Fruit fly (Drosophila melanogaster): Measurements from ENCODE around the gene CG4553.

CG4553 gene

dm6 chr3R:25453150-25453680 lies 23.5 kb downstream of the CG4553 start (continued):
- TF ChIP-seq CG6683 (GFP tag; optimal IDR thresholded peaks at IDR 0.05), result no peak
- TF ChIP-seq PHDP (tag; optimal IDR thresholded peaks at IDR 0.05), result peak; percentile 77
- TF ChIP-seq CG4730 (GFP tag; IDR thresholded peaks at IDR 0.05), result no peak
- no peak for TF ChIP-seq Ptx1 (GFP tag; IDR thresholded peaks at IDR 0.05)
- no peak for TF ChIP-seq CG12155 (GFP tag; optimal IDR thresholded peaks at IDR 0.05)
- TF ChIP-seq kni (GFP tag; optimal IDR thresholded peaks at IDR 0.05), result peak; percentile 46
- peak; percentile 3 for TF ChIP-seq cwo (GFP tag; optimal IDR thresholded peaks at IDR 0.05)
- peak; percentile 60 for TF ChIP-seq CG17385 (GFP tag; optimal IDR thresholded peaks at IDR 0.05)
- no peak for TF ChIP-seq Scr (GFP tag; IDR thresholded peaks at IDR 0.05; ENCODE audit: partially characterized antibody)
- peak; percentile 29; the same call in 1 of the 2 replicates for TF ChIP-seq CG10321 (GFP tag; IDR thresholded peaks at IDR 0.05)
- no peak for TF ChIP-seq CG8765 (GFP tag; IDR thresholded peaks at IDR 0.05)
- no peak for TF ChIP-seq amos (GFP tag; IDR thresholded peaks at IDR 0.05; ENCODE audit: partially characterized antibody)
- peak; percentile 19; the same call in 1 of the 3 replicates for TF ChIP-seq CG11695 (GFP tag; IDR thresholded peaks at IDR 0.05)
- TF ChIP-seq bsh (GFP tag; optimal IDR thresholded peaks at IDR 0.05), result peak in 1 of 2 experiments; percentile 11
- TF ChIP-seq sqz (GFP tag; optimal IDR thresholded peaks at IDR 0.05), result peak; percentile 72
- TF ChIP-seq sens (GFP tag), result peak; percentile 92
- TF ChIP-seq Hey (tag; optimal IDR thresholded peaks at IDR 0.05), result peak; percentile 11
- TF ChIP-seq gcm2 (GFP tag; optimal IDR thresholded peaks at IDR 0.05), result no peak
- peak; percentile 27 for TF ChIP-seq ftz-f1 (GFP tag; optimal IDR thresholded peaks at IDR 0.05)
- peak; percentile 57 for TF ChIP-seq exex (tag; optimal IDR thresholded peaks at IDR 0.05)
- peak; percentile 33 for TF ChIP-seq CG2120 (GFP tag; optimal IDR thresholded peaks at IDR 0.05)
- no peak for TF ChIP-seq Lim3 (GFP tag; IDR thresholded peaks at IDR 0.05)
- peak; percentile 26; the same call in 1 of the 2 replicates for TF ChIP-seq CG14014 (GFP tag; IDR thresholded peaks at IDR 0.05)
- peak; percentile 54 for TF ChIP-seq B-H2 (GFP tag; optimal IDR thresholded peaks at IDR 0.05)
- peak; percentile 71 for TF ChIP-seq Fer1 (GFP tag; optimal IDR thresholded peaks at IDR 0.05)
- peak; percentile 57 for TF ChIP-seq Kr (GFP tag; optimal IDR thresholded peaks at IDR 0.05)
- TF ChIP-seq pfk (GFP tag; optimal IDR thresholded peaks at IDR 0.05), result peak; percentile 6
- TF ChIP-seq Adf1 (GFP tag; IDR thresholded peaks at IDR 0.05), result no peak
- no peak for TF ChIP-seq CG43689 (GFP tag; IDR thresholded peaks at IDR 0.05)
- no peak for TF ChIP-seq eve (GFP tag; optimal IDR thresholded peaks at IDR 0.05)
- TF ChIP-seq Sox100B (GFP tag; optimal IDR thresholded peaks at IDR 0.05), result peak; percentile 72
- no peak for TF ChIP-seq D (optimal IDR thresholded peaks at IDR 0.05)
- TF ChIP-seq D (GFP tag; optimal IDR thresholded peaks at IDR 0.05), result peak; percentile 52
- peak; percentile 73 for TF ChIP-seq CG7556 (GFP tag; optimal IDR thresholded peaks at IDR 0.05)
- TF ChIP-seq Poxn (GFP tag; IDR thresholded peaks at IDR 0.05), result no peak
- TF ChIP-seq Rfx (GFP tag; IDR thresholded peaks at IDR 0.05), result peak; percentile 39; the same call in 1 of the 2 replicates
- no peak for TF ChIP-seq sob (GFP tag; IDR thresholded peaks at IDR 0.05)
- TF ChIP-seq CG34376 (GFP tag; optimal IDR thresholded peaks at IDR 0.05), result peak; percentile 18
- no peak for TF ChIP-seq Hmx (GFP tag; optimal IDR thresholded peaks at IDR 0.05)
- peak; percentile 64 for TF ChIP-seq unpg (GFP tag; optimal IDR thresholded peaks at IDR 0.05)

- peak; percentile 8 for TF ChIP-seq Sox102F (GFP tag; optimal IDR thresholded peaks at IDR 0.05)
- peak; percentile 54 for TF ChIP-seq CG18599 (GFP tag; optimal IDR thresholded peaks at IDR 0.05)
- peak; percentile 17 for TF ChIP-seq CG14710 (tag; optimal IDR thresholded peaks at IDR 0.05)
- peak; percentile 47 for TF ChIP-seq gem (tag; optimal IDR thresholded peaks at IDR 0.05)
- TF ChIP-seq CG8388 (GFP tag; optimal IDR thresholded peaks at IDR 0.05), result no peak
- no peak for TF ChIP-seq sob (GFP tag; IDR thresholded peaks at IDR 0.05)
- no peak for TF ChIP-seq D (optimal IDR thresholded peaks at IDR 0.05)
- TF ChIP-seq D (GFP tag; optimal IDR thresholded peaks at IDR 0.05), result peak; percentile 2
- TF ChIP-seq phol (tag; optimal IDR thresholded peaks at IDR 0.05), result peak; percentile 37
- peak; percentile 23 for TF ChIP-seq CoRest (tag; optimal IDR thresholded peaks at IDR 0.05)
- TF ChIP-seq pan (optimal IDR thresholded peaks at IDR 0.05), result no peak
- peak in 1 of 2 experiments; percentile 14 for TF ChIP-seq pan (GFP tag; optimal IDR thresholded peaks at IDR 0.05 in 1 of 2, IDR thresholded peaks at IDR 0.05 in 1 of 2)
- peak; percentile 9 for TF ChIP-seq CG18619 (GFP tag; optimal IDR thresholded peaks at IDR 0.05)
- TF ChIP-seq CG15514 (GFP tag; optimal IDR thresholded peaks at IDR 0.05), result peak; percentile 9
- TF ChIP-seq CG9727 (GFP tag; optimal IDR thresholded peaks at IDR 0.05), result peak; percentile 32
These were observed 24.9 kb downstream of the CG4553 start for dm6 chr3R:25451832-25452231.

All from whole organism, embryonic.